Fruit fly (Drosophila melanogaster): ENCODE results near the gene CG45072.

CG45072 gene

dm6 chr3R:30134063-30135047, 11.3 kb upstream of the CG45072 start, which contains the start of gene Tpi (continued):
- peak; percentile 66 for TF ChIP-seq CG6163 (GFP tag; IDR thresholded peaks at IDR 0.05)
- TF ChIP-seq salr (GFP tag; optimal IDR thresholded peaks at IDR 0.05) = no peak
- TF ChIP-seq pdm3 (GFP tag; optimal IDR thresholded peaks at IDR 0.05) = peak; percentile 78
- peak; percentile 27 for TF ChIP-seq Sox15 (GFP tag; optimal IDR thresholded peaks at IDR 0.05)
- TF ChIP-seq CG4318 (GFP tag; optimal IDR thresholded peaks at IDR 0.05) = no peak
- peak; percentile 63 for TF ChIP-seq CG8119 (GFP tag; IDR thresholded peaks at IDR 0.05)
- peak; percentile 19 for TF ChIP-seq CG8319 (GFP tag; optimal IDR thresholded peaks at IDR 0.05)
- TF ChIP-seq Hr38 (GFP tag; optimal IDR thresholded peaks at IDR 0.05) = no peak
- no peak for TF ChIP-seq ss (GFP tag; optimal IDR thresholded peaks at IDR 0.05)
- peak; percentile 93 for TF ChIP-seq svp (GFP tag)
- peak; percentile 69 for TF ChIP-seq Hr39 (GFP tag; optimal IDR thresholded peaks at IDR 0.05)
- peak; percentile 81 for TF ChIP-seq CG15336 (GFP tag; IDR thresholded peaks at IDR 0.05)
- no peak for TF ChIP-seq fkh (GFP tag; optimal IDR thresholded peaks at IDR 0.05)
- TF ChIP-seq Gug (GFP tag; IDR thresholded peaks at IDR 0.05) = no peak
- peak; percentile 73 for TF ChIP-seq OdsH (GFP tag; optimal IDR thresholded peaks at IDR 0.05)

dm6 chr3R:30132295-30132694, 9.2 kb upstream of the CG45072 start, which contains the start of gene CG31029:
Gene CG31029, minus strand, starts transcription at chr3R:30132395.
- TF ChIP-seq CG3919 (GFP tag; optimal IDR thresholded peaks at IDR 0.05) (no peak), CG11902 (GFP tag; optimal IDR thresholded peaks at IDR 0.05) (no peak), pdm3 (GFP tag; optimal IDR thresholded peaks at IDR 0.05) (no peak), Hr4 (GFP tag; optimal IDR thresholded peaks at IDR 0.05) (no peak), svp (GFP tag) (peak; percentile 15)

- TF ChIP-seq CG31627 (GFP tag; optimal IDR thresholded peaks at IDR 0.05) (no peak), acj6 (GFP tag; optimal IDR thresholded peaks at IDR 0.05) (no peak), Eip78C (GFP tag) (no peak), CG10631 (GFP tag; optimal IDR thresholded peaks at IDR 0.05) (no peak), Ets21C (GFP tag; optimal IDR thresholded peaks at IDR 0.05) (no peak), CG11902 (GFP tag; optimal IDR thresholded peaks at IDR 0.05) (no peak), ss (GFP tag; optimal IDR thresholded peaks at IDR 0.05) (no peak), CG3032 (tag; optimal IDR thresholded peaks at IDR 0.05) (no peak), pdm3 (GFP tag; optimal IDR thresholded peaks at IDR 0.05) (no peak), CG9139 (GFP tag; optimal IDR thresholded peaks at IDR 0.05) (no peak), fd59A (GFP tag; optimal IDR thresholded peaks at IDR 0.05) (no peak), spab (GFP tag; optimal IDR thresholded peaks at IDR 0.05) (no peak), lz (GFP tag; optimal IDR thresholded peaks at IDR 0.05) (no peak), CG6163 (GFP tag; IDR thresholded peaks at IDR 0.05) (no peak), CG7368 (GFP tag; optimal IDR thresholded peaks at IDR 0.05) (no peak)
Measured at dm6 chr3R:30129019-30129418, 6.0 kb upstream of the CG45072 start, which contains the start of gene Ppi1. Gene Ppi1, minus strand, starts transcription at chr3R:30129119.

- TF ChIP-seq CG16779 (tag; optimal IDR thresholded peaks at IDR 0.05) = no peak
- no peak for TF ChIP-seq CG6276 (GFP tag; optimal IDR thresholded peaks at IDR 0.05)
- no peak for TF ChIP-seq Lpt (GFP tag; optimal IDR thresholded peaks at IDR 0.05)
- no peak for TF ChIP-seq CG11902 (GFP tag; optimal IDR thresholded peaks at IDR 0.05)
- no peak for TF ChIP-seq Gug (GFP tag; IDR thresholded peaks at IDR 0.05)
Measured at dm6 chr3R:30124635-30125034, 1.6 kb upstream of the CG45072 start, which contains the start of gene CG45073. Gene CG45073, minus strand, starts transcription at chr3R:30124735.

- TF ChIP-seq Ets21C (GFP tag; optimal IDR thresholded peaks at IDR 0.05) (no peak), ss (GFP tag; optimal IDR thresholded peaks at IDR 0.05) (no peak), svp (GFP tag) (peak; percentile 29), CG8319 (GFP tag; optimal IDR thresholded peaks at IDR 0.05) (no peak)
Measured at dm6 chr3R:30121731-30122130, 1.3 kb downstream of the CG45072 start.

All from whole organism, prepupa.